Fruit fly (Drosophila melanogaster): ENCODE measurements around the gene eIF4EHP.

Gene eIF4EHP

DNA sequence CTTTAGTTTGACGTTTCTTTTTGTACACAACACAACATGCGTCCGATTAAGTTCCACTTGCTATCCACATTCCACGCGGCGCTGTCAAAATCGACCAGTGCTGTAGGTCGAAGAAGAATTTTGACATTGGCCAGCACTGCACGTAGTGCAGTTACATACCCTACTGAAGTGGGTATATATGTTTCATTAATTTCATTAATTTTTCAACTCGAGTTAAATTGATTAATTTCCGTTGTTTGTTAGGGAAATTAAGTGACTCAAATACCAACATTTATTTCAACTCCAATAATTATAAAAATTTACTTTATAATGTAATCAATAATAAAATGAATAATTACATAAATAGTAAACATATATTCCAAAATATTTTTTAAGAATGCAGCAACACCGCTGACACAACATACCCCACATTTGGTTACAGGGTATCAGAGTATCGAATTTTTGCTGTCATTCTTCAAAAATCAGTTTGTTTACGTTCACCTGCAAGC is at the start of gene eIF4EHP, which contains the start of gene CG18428 (continued):
- TF ChIP-seq CG8089 (GFP tag; optimal IDR thresholded peaks at IDR 0.05) (peak; percentile 65), yki (optimal IDR thresholded peaks at IDR 0.05) (no peak), CG12744 (GFP tag; optimal IDR thresholded peaks at IDR 0.05) (peak; percentile 84), CG2202 (tag; optimal IDR thresholded peaks at IDR 0.05) (peak; percentile 99), CG7357 (GFP tag; IDR thresholded peaks at IDR 0.05) (peak; percentile 98), Scr (GFP tag; IDR thresholded peaks at IDR 0.05; ENCODE audit: partially characterized antibody) (no peak), Lim3 (GFP tag; IDR thresholded peaks at IDR 0.05) (0 out of 2 replicates have a peak, but pooled peaks have one; percentile 95), kni (GFP tag; optimal IDR thresholded peaks at IDR 0.05) (peak; percentile 98), CG12391 (tag; optimal IDR thresholded peaks at IDR 0.05) (peak; percentile 100), MTF-1 (GFP tag; optimal IDR thresholded peaks at IDR 0.05; ENCODE audit: borderline replicate concordance) (peak; percentile 95), cato (GFP tag; optimal IDR thresholded peaks at IDR 0.05; ENCODE audit: borderline replicate concordance) (peak; percentile 98), usp (GFP tag; optimal IDR thresholded peaks at IDR 0.05) (no peak), slou (GFP tag; optimal IDR thresholded peaks at IDR 0.05) (peak; percentile 97), caup (GFP tag; optimal IDR thresholded peaks at IDR 0.05; ENCODE audit: severe bottlenecking) (peak; percentile 99), CG30403 (GFP tag; optimal IDR thresholded peaks at IDR 0.05) (peak; percentile 99), nom (GFP tag; optimal IDR thresholded peaks at IDR 0.05) (peak; percentile 99), Max (GFP tag; optimal IDR thresholded peaks at IDR 0.05) (peak; percentile 97), Side (GFP tag; optimal IDR thresholded peaks at IDR 0.05) (peak; percentile 68), CG11085 (GFP tag; IDR thresholded peaks at IDR 0.05) (no peak), Xbp1 (GFP tag; optimal IDR thresholded peaks at IDR 0.05) (peak; percentile 99), knrl (GFP tag; IDR thresholded peaks at IDR 0.05; ENCODE audit: partially characterized antibody) (no peak), btn (GFP tag; optimal IDR thresholded peaks at IDR 0.05) (peak; percentile 62), sna (GFP tag; IDR thresholded peaks at IDR 0.05; ENCODE audit: partially characterized antibody) (no peak), CG10462 (GFP tag; optimal IDR thresholded peaks at IDR 0.05) (peak; percentile 97), CG6654 (GFP tag; optimal IDR thresholded peaks at IDR 0.05) (peak; percentile 93), CoRest (tag; optimal IDR thresholded peaks at IDR 0.05) (peak; percentile 100), dm (GFP tag; optimal IDR thresholded peaks at IDR 0.05) (peak; percentile 89), pfk (GFP tag; optimal IDR thresholded peaks at IDR 0.05) (peak; percentile 80), Stat92E (GFP tag; optimal IDR thresholded peaks at IDR 0.05) (peak in 1 of 3 experiments; percentile 98), run (tag; optimal IDR thresholded peaks at IDR 0.05) (peak; percentile 98), CG11504 (tag; optimal IDR thresholded peaks at IDR 0.05) (peak; percentile 99), ind (GFP tag; optimal IDR thresholded peaks at IDR 0.05) (peak; percentile 99), CG11456 (GFP tag; IDR thresholded peaks at IDR 0.05) (peak; percentile 98), CG17359 (tag; optimal IDR thresholded peaks at IDR 0.05) (peak; percentile 99), ken (GFP tag; IDR thresholded peaks at IDR 0.05) (0 out of 3 replicates have a peak, but pooled peaks have one; percentile 97), CG30020 (tag; optimal IDR thresholded peaks at IDR 0.05) (peak; percentile 95), az2 (GFP tag; optimal IDR thresholded peaks at IDR 0.05) (peak; percentile 98), CG13894 (tag; optimal IDR thresholded peaks at IDR 0.05) (peak; percentile 99), cwo (GFP tag; optimal IDR thresholded peaks at IDR 0.05) (peak; percentile 98), Awh (GFP tag; IDR thresholded peaks at IDR 0.05) (no peak; the same call in none of the 2 replicates), unpg (GFP tag; optimal IDR thresholded peaks at IDR 0.05) (peak; percentile 99), CG9932 (GFP tag; IDR thresholded peaks at IDR 0.05) (no peak), BEAF-32 (GFP tag; optimal IDR thresholded peaks at IDR 0.05) (peak; percentile 35), Dll (GFP tag; IDR thresholded peaks at IDR 0.05; ENCODE audit: partially characterized antibody) (no peak), Sox100B (GFP tag; optimal IDR thresholded peaks at IDR 0.05) (peak; percentile 100), CG9215 (GFP tag; IDR thresholded peaks at IDR 0.05) (no peak), CG13296 (GFP tag; optimal IDR thresholded peaks at IDR 0.05) (peak; percentile 100), CG31388 (GFP tag; optimal IDR thresholded peaks at IDR 0.05) (peak; percentile 95), CG14667 (GFP tag; IDR thresholded peaks at IDR 0.05) (no peak)
